Worm (Caenorhabditis elegans) whole organism, L4/young adult: ENCODE measurements around the gene mett-10.

Experiments
- dao-5 ChIP-seq: sonication (generic microtip); optimal IDR thresholded peaks from 2 replicates; lab custom pipeline; 2016; ENCODE audit warnings: missing genotype, missing genetic modification characterization, moderate library complexity, missing compliant biosample characterization
- him-1 ChIP-seq: sonication (generic microtip); optimal IDR thresholded peaks from 2 replicates; lab custom pipeline; 2016; ENCODE audit warnings: missing genotype, missing genetic modification reagents, missing genetic modification characterization, missing compliant biosample characterization

- TF ChIP-seq dao-5 = no peak
- TF ChIP-seq him-1 = no peak
Observed at ce11 chrIII:10088508-10088981, 26.3 kb upstream of the mett-10 start, which contains the start of gene hal-2.
